Fruit fly (Drosophila melanogaster) whole organism, embryonic: Measurements from ENCODE around the gene CG5902.

Source experiments
- ATbp ChIP-seq: fragments of 200-800 bp; sonication (Bioruptor generic); optimal IDR thresholded peaks from 2 replicates; lab custom pipeline; 2017; ENCODE audit warnings: missing biosample characterization, mild to moderate bottlenecking, missing genetic modification characterization, missing genetic modification reagents
- Awh ChIP-seq: fragments of 200-800 bp; sonication (Bioruptor generic); IDR thresholded peaks from 2 replicates; pipeline ENCODE4, ENCODE4 v1.3.6; 2022; ENCODE audit warnings: missing biosample characterization, missing genetic modification characterization
- Blimp-1 ChIP-seq: fragments of 200-800 bp; sonication (Bioruptor generic); optimal IDR thresholded peaks from 3 replicates; lab custom pipeline; 2018; ENCODE audit warnings: missing biosample characterization, missing genetic modification characterization, mild to moderate bottlenecking, moderate library complexity, missing genetic modification reagents
- C15 ChIP-seq: fragments of 200-800 bp; sonication (Bioruptor generic); IDR thresholded peaks from 3 replicates; pipeline ENCODE4 v1.3.6; 2022; ENCODE audit warnings: missing biosample characterization, missing genetic modification characterization
- CG1024 ChIP-seq: fragments of 200-800 bp; sonication (Bioruptor generic); IDR thresholded peaks from 2 replicates; pipeline ENCODE4 v1.3.6; 2022; ENCODE audit warnings: missing biosample characterization, missing genetic modification characterization
- CG10366 ChIP-seq: fragments of 200-800 bp; sonication (Bioruptor generic); IDR thresholded peaks from 2 replicates; pipeline ENCODE4 v1.3.6; 2022; ENCODE audit warnings: missing biosample characterization, missing genetic modification characterization
- CG10431 ChIP-seq: fragments of 200-800 bp; sonication (Bioruptor generic); optimal IDR thresholded peaks from 3 replicates; lab custom pipeline; 2018; ENCODE audit warnings: missing biosample characterization, mild to moderate bottlenecking, missing genetic modification characterization
- CG12391 ChIP-seq: fragments of 200-800 bp; sonication (Bioruptor generic); optimal IDR thresholded peaks from 3 replicates; lab custom pipeline; 2018; ENCODE audit warnings: missing biosample characterization, mild to moderate bottlenecking, missing genetic modification characterization, moderate library complexity
- CG12659 ChIP-seq: fragments of 200-800 bp; sonication (Bioruptor generic); optimal IDR thresholded peaks from 3 replicates; lab custom pipeline; 2017; ENCODE audit warnings: mild to moderate bottlenecking, missing biosample characterization, missing genetic modification reagents, missing genetic modification characterization
- CG12769 ChIP-seq: fragments of 200-800 bp; sonication (Bioruptor generic); optimal IDR thresholded peaks from 2 replicates; lab custom pipeline; 2019; ENCODE audit warnings: missing biosample characterization, mild to moderate bottlenecking, missing genetic modification characterization, moderate library complexity
- CG13296 ChIP-seq: fragments of 200-800 bp; sonication (Bioruptor generic); optimal IDR thresholded peaks from 3 replicates; lab custom pipeline; 2018; ENCODE audit warnings: missing biosample characterization, mild to moderate bottlenecking, missing genetic modification characterization
- CG13894 ChIP-seq: fragments of 200-800 bp; sonication (Bioruptor generic); optimal IDR thresholded peaks from 3 replicates; lab custom pipeline; 2018; ENCODE audit warnings: missing biosample characterization, mild to moderate bottlenecking, missing genetic modification characterization, moderate library complexity
- CG14667 ChIP-seq: fragments of 200-800 bp; sonication (Bioruptor generic); IDR thresholded peaks from 2 replicates; pipeline ENCODE4 v1.3.6; 2022; ENCODE audit warnings: missing biosample characterization, missing genetic modification characterization
- CG17568 ChIP-seq: fragments of 200-800 bp; sonication (Bioruptor generic); optimal IDR thresholded peaks from 2 replicates; lab custom pipeline; 2018; ENCODE audit warnings: missing biosample characterization, mild to moderate bottlenecking, missing genetic modification characterization, moderate library complexity
- CG1792 ChIP-seq: fragments of 200-800 bp; sonication (Bioruptor generic); optimal IDR thresholded peaks from 2 replicates; lab custom pipeline; 2016; ENCODE audit warnings: missing biosample characterization, missing genetic modification characterization
- CG2712 ChIP-seq: fragments of 200-800 bp; optimal IDR thresholded peaks from 3 replicates; lab custom pipeline; 2019; ENCODE audit warnings: missing biosample characterization, mild to moderate bottlenecking, missing genetic modification characterization, moderate library complexity
- CG3847 ChIP-seq: fragments of 200-800 bp; sonication (Bioruptor generic); IDR thresholded peaks from 2 replicates; pipeline ENCODE4 v1.3.6; 2022; ENCODE audit warnings: missing biosample characterization, missing genetic modification characterization
- CG4854 ChIP-seq: fragments of 200-800 bp; sonication (Bioruptor generic); optimal IDR thresholded peaks from 2 replicates; lab custom pipeline; 2016; ENCODE audit warnings: missing biosample characterization, missing genetic modification characterization, inconsistent platforms
- CrebB ChIP-seq: fragments of 200-800 bp; sonication (Bioruptor generic); optimal IDR thresholded peaks from 3 replicates; lab custom pipeline; 2018; ENCODE audit warnings: missing biosample characterization, mild to moderate bottlenecking, missing genetic modification characterization
- Dref ChIP-seq: fragments of 200-800 bp; sonication (Bioruptor generic); IDR thresholded peaks from 2 replicates; pipeline ENCODE4 v1.3.6; 2022; ENCODE audit warnings: missing biosample characterization, missing genetic modification characterization
- Drgx ChIP-seq: fragments of 200-800 bp; sonication (Bioruptor generic); IDR thresholded peaks from 2 replicates; pipeline ENCODE4 v1.3.6; 2022; ENCODE audit warnings: missing biosample characterization, missing genetic modification characterization
- Fer2 ChIP-seq: fragments of 200-800 bp; sonication (Bioruptor generic); optimal IDR thresholded peaks from 2 replicates; lab custom pipeline; 2018; ENCODE audit warnings: missing biosample characterization, mild to moderate bottlenecking, missing genetic modification characterization, moderate library complexity
- Fer3 ChIP-seq: fragments of 200-800 bp; sonication (Bioruptor generic); optimal IDR thresholded peaks from 2 replicates; lab custom pipeline; 2018; ENCODE audit warnings: missing biosample characterization, mild to moderate bottlenecking, missing genetic modification characterization, moderate library complexity
- H2.0 ChIP-seq: fragments of 200-800 bp; sonication (Bioruptor generic); IDR thresholded peaks from 2 replicates; pipeline ENCODE4 v1.3.6; 2022; ENCODE audit warnings: missing biosample characterization, missing genetic modification characterization
- MBD-R2 ChIP-seq: fragments of 200-800 bp; sonication (Bioruptor generic); IDR thresholded peaks from 2 replicates; pipeline ENCODE4 v1.3.6; 2022; ENCODE audit warnings: missing biosample characterization, missing genetic modification characterization
- Myb ChIP-seq: fragments of 200-800 bp; sonication (Bioruptor generic); optimal IDR thresholded peaks from 2 replicates; lab custom pipeline; 2016; ENCODE audit warnings: missing biosample characterization, missing genetic modification characterization
- Pdp1 ChIP-seq, 2 experiments: fragments of 200-800 bp; sonication (Bioruptor generic); optimal IDR thresholded peaks; 3 replicates each; lab custom pipeline; 2016; ENCODE audit warnings: missing biosample characterization in 2 of 2, missing genetic modification characterization in 2 of 2, mild to moderate bottlenecking in 1 of 2, moderate library complexity in 1 of 2
- Ptx1 ChIP-seq: fragments of 200-800 bp; sonication (Bioruptor generic); IDR thresholded peaks from 2 replicates; pipeline ENCODE4 v1.3.6; 2022; ENCODE audit warnings: missing biosample characterization, missing genetic modification characterization
- abd-A ChIP-seq: fragments of 200-800 bp; sonication (Bioruptor generic); optimal IDR thresholded peaks from 3 replicates; lab custom pipeline; 2019; ENCODE audit warnings: missing biosample characterization, mild to moderate bottlenecking, missing genetic modification characterization, moderate library complexity
- ap ChIP-seq: fragments of 200-800 bp; sonication (Bioruptor generic); IDR thresholded peaks from 2 replicates; pipeline ENCODE4 v1.3.6; 2022; ENCODE audit warnings: missing biosample characterization, missing genetic modification characterization
- ash1 ChIP-seq: fragments of 200-800 bp; sonication (Bioruptor generic); optimal IDR thresholded peaks from 2 replicates; lab custom pipeline; 2018; ENCODE audit warnings: missing biosample characterization, mild to moderate bottlenecking, missing genetic modification characterization
- bbx ChIP-seq: fragments of 200-800 bp; sonication (Bioruptor generic); IDR thresholded peaks from 2 replicates; pipeline ENCODE4 v1.3.6; 2022; ENCODE audit warnings: missing biosample characterization, missing genetic modification characterization; ENCODE audit not compliant: partially characterized antibody
- crol ChIP-seq: fragments of 200-800 bp; sonication (Bioruptor generic); IDR thresholded peaks from 2 replicates; pipeline ENCODE4 v1.3.6; 2022; ENCODE audit warnings: missing biosample characterization, missing genetic modification characterization
- cwo ChIP-seq: fragments of 200-800 bp; sonication (Bioruptor generic); optimal IDR thresholded peaks from 3 replicates; lab custom pipeline; 2017; ENCODE audit warnings: missing biosample characterization, missing genetic modification characterization, mild to moderate bottlenecking, moderate library complexity, missing genetic modification reagents
- gsb ChIP-seq: fragments of 200-800 bp; sonication (Bioruptor generic); IDR thresholded peaks from 2 replicates; pipeline ENCODE4 v1.3.6; 2022; ENCODE audit warnings: missing biosample characterization, missing genetic modification characterization
- h ChIP-seq: fragments of >200 bp; optimal IDR thresholded peaks from 2 replicates; lab custom pipeline; 2017
- jumu ChIP-seq: fragments of 200-800 bp; sonication (Bioruptor generic); optimal IDR thresholded peaks from 3 replicates; lab custom pipeline; 2016; ENCODE audit warnings: missing biosample characterization, missing genetic modification characterization
- kah ChIP-seq: fragments of 200-800 bp; sonication (Bioruptor generic); optimal IDR thresholded peaks from 2 replicates; lab custom pipeline; 2018; ENCODE audit warnings: missing biosample characterization, mild to moderate bottlenecking, missing genetic modification characterization
- nau ChIP-seq: fragments of 200-800 bp; sonication (Bioruptor generic); optimal IDR thresholded peaks from 3 replicates; lab custom pipeline; 2017; ENCODE audit warnings: missing biosample characterization, mild to moderate bottlenecking, missing genetic modification characterization, missing genetic modification reagents
- nom ChIP-seq: fragments of 200-800 bp; sonication (Bioruptor generic); optimal IDR thresholded peaks from 2 replicates; lab custom pipeline; 2017; ENCODE audit warnings: missing biosample characterization, missing genetic modification characterization, mild to moderate bottlenecking, moderate library complexity, missing genetic modification reagents
- psq ChIP-seq: fragments of 200-800 bp; sonication (Bioruptor generic); optimal IDR thresholded peaks from 2 replicates; lab custom pipeline; 2017; ENCODE audit warnings: missing biosample characterization, missing genetic modification characterization
- salm ChIP-seq: fragments of 200-800 bp; sonication (Bioruptor generic); optimal IDR thresholded peaks from 2 replicates; lab custom pipeline; 2018; ENCODE audit warnings: missing biosample characterization, mild to moderate bottlenecking, missing genetic modification characterization
- sc ChIP-seq, 3 experiments: fragments of >200 bp in 2 of 3; fragments of 200-800 bp in 1 of 3; sonication (Bioruptor generic) in 1 of 3; optimal IDR thresholded peaks; 2 replicates in 2 of 3; 3 replicates in 1 of 3; lab custom pipeline; 2017; ENCODE audit warnings: mild to moderate bottlenecking in 1 of 3, missing biosample characterization in 1 of 3, missing genetic modification characterization in 1 of 3, missing genetic modification reagents in 1 of 3
- sd ChIP-seq: fragments of 200-800 bp; sonication (Bioruptor generic); optimal IDR thresholded peaks from 3 replicates; lab custom pipeline; 2018; ENCODE audit warnings: missing biosample characterization, mild to moderate bottlenecking, missing genetic modification characterization, moderate library complexity
- sr ChIP-seq: fragments of 200-800 bp; sonication (Bioruptor generic); IDR thresholded peaks from 3 replicates; pipeline ENCODE4 v1.3.6; 2022; ENCODE audit warnings: missing biosample characterization, missing genetic modification characterization
- tap ChIP-seq: fragments of 200-800 bp; optimal IDR thresholded peaks from 3 replicates; lab custom pipeline; 2019; ENCODE audit warnings: missing biosample characterization, mild to moderate bottlenecking, missing genetic modification characterization, moderate library complexity
- tna ChIP-seq: fragments of 200-800 bp; sonication (Bioruptor generic); IDR thresholded peaks from 2 replicates; pipeline ENCODE4 v1.3.6; 2022; ENCODE audit warnings: missing biosample characterization, missing genetic modification characterization; ENCODE audit not compliant: partially characterized antibody
- twi ChIP-seq: fragments of 200-800 bp; optimal IDR thresholded peaks from 2 replicates; lab custom pipeline; 2019; ENCODE audit warnings: missing biosample characterization, mild to moderate bottlenecking, missing genetic modification characterization, moderate library complexity
- usp ChIP-seq: fragments of >200 bp; optimal IDR thresholded peaks from 2 replicates; lab custom pipeline; 2017; ENCODE audit warnings: missing biosample characterization, missing genetic modification characterization

Gene CG5902

dm6 chr3R:24010637-24011214 lies 24.3 kb downstream of the CG5902 start (continued):
- TF ChIP-seq jumu (GFP tag; lab: Kevin White, UChicago) (no peak), Dref (GFP tag; lab: Robert Waterston, UW) (no peak), ATbp (GFP tag; lab: Kevin White, UChicago) (peak; percentile 46), CG3847 (peak; percentile 72), tap (tag; lab: Kevin White, UChicago) (peak; percentile 62), H2.0 (GFP tag; lab: Robert Waterston, UW) (peak; percentile 52; the same call in 1 of the 2 replicates), Ptx1 (peak; percentile 73), Blimp-1 (GFP tag; lab: Kevin White, UChicago) (peak; percentile 53), gsb (GFP tag; lab: Robert Waterston, UW) (peak; percentile 58), CG1024 (GFP tag; lab: Robert Waterston, UW) (no peak), psq (GFP tag; lab: Kevin White, UChicago) (no peak), nau (no peak), bbx (GFP tag; lab: Robert Waterston, UW) (no peak), CG12391 (tag; lab: Kevin White, UChicago) (peak; percentile 67), nom (GFP tag; lab: Kevin White, UChicago) (peak; percentile 48), CG17568 (peak; percentile 18), CG1792 (GFP tag; lab: Kevin White, UChicago) (no peak), Fer2 (tag; lab: Kevin White, UChicago) (peak; percentile 13), cwo (GFP tag; lab: Kevin White, UChicago) (peak; percentile 57), Drgx (GFP tag; lab: Robert Waterston, UW) (peak; percentile 74), usp (GFP tag; lab: Kevin White, UChicago) (no peak), CG10366 (peak; percentile 67), CG2712 (peak; percentile 46), CG13296 (GFP tag; lab: Kevin White, UChicago) (peak; percentile 43), CG14667 (GFP tag; lab: Robert Waterston, UW) (peak; percentile 25; the same call in 1 of the 2 replicates), ap (GFP tag; lab: Robert Waterston, UW) (peak; percentile 35; the same call in 1 of the 2 replicates), Myb (peak; percentile 10), Fer3 (tag; lab: Kevin White, UChicago) (peak; percentile 62)

- TF ChIP-seq h (no peak), twi (tag; lab: Kevin White, UChicago) (peak; percentile 92), sr (0 out of 3 replicates have a peak, but pooled peaks have one; percentile 39), CG10431 (GFP tag; lab: Kevin White, UChicago) (no peak), Pdp1 (GFP tag; optimal IDR thresholded peaks at IDR 0.05; lab: Kevin White, UChicago) (peak in 1 of 2 experiments; percentile 5), MBD-R2 (GFP tag; lab: Robert Waterston, UW) (no peak), crol (GFP tag; lab: Robert Waterston, UW) (peak; percentile 53), sd (tag; lab: Kevin White, UChicago) (peak; percentile 89), ash1 (GFP tag; lab: Kevin White, UChicago) (no peak), kah (GFP tag; lab: Kevin White, UChicago) (no peak), sc (optimal IDR thresholded peaks at IDR 0.05; lab: Kevin White, UChicago) (no peak), sc (GFP tag; optimal IDR thresholded peaks at IDR 0.05; lab: Kevin White, UChicago) (no peak), abd-A (tag; lab: Kevin White, UChicago) (peak; percentile 77), CG12769 (tag; lab: Kevin White, UChicago) (peak; percentile 68), CG4854 (GFP tag; lab: Kevin White, UChicago) (no peak), CG12659 (GFP tag; lab: Kevin White, UChicago) (no peak), Awh (no peak), tna (GFP tag; lab: Robert Waterston, UW) (no peak), CrebB (no peak), C15 (GFP tag; lab: Robert Waterston, UW) (no peak), salm (no peak), CG13894 (tag; lab: Kevin White, UChicago) (no peak)
These were observed 25.7 kb downstream of the CG5902 start for dm6 chr3R:24012038-24012693.
